Worm (Caenorhabditis elegans) whole organism, midembryonic: ENCODE data around the gene del-10.

Source experiments
- T22C8.4 ChIP-seq: fragments of 200-800 bp; sonication (Bioruptor generic); IDR thresholded peaks from 2 replicates; pipeline ENCODE4 v1.3.6; 2022; ENCODE audit warnings: missing genetic modification characterization, missing compliant biosample characterization
- flt-1 ChIP-seq: fragments of 200-800 bp; sonication (Bioruptor generic); IDR thresholded peaks from 2 replicates; pipeline ENCODE4 v1.3.6; 2022; ENCODE audit warnings: missing genetic modification characterization, missing compliant biosample characterization
- klf-2 ChIP-seq: fragments of 200-800 bp; sonication (Bioruptor generic); conservative IDR thresholded peaks from 2 replicates; pipeline ENCODE4 v1.3.6; 2022; ENCODE audit warnings: missing genetic modification reagents, missing genetic modification characterization, missing compliant biosample characterization
- med-1 ChIP-seq: sonication (generic microtip); optimal IDR thresholded peaks from 2 replicates; lab custom pipeline; 2017; ENCODE audit warnings: missing genetic modification characterization, mild to moderate bottlenecking, missing compliant biosample characterization, antibody characterized with exemption, missing genetic modification reagents; ENCODE audit not compliant: insufficient read depth
- ref-1 ChIP-seq: fragments of 200-800 bp; sonication (Bioruptor generic); conservative IDR thresholded peaks from 2 replicates; pipeline ENCODE4 v1.3.6; 2022; ENCODE audit warnings: missing genetic modification reagents, missing genetic modification characterization, missing compliant biosample characterization
- tab-1 ChIP-seq: fragments of 200-800 bp; sonication (Bioruptor generic); IDR thresholded peaks from 2 replicates; pipeline ENCODE4 v1.3.6; 2022; ENCODE audit warnings: missing genetic modification characterization, missing compliant biosample characterization
- ztf-29 ChIP-seq: fragments of 200-800 bp; sonication (Bioruptor generic); IDR thresholded peaks from 2 replicates; pipeline ENCODE4 v1.3.6; 2022; ENCODE audit warnings: missing genetic modification reagents, missing genetic modification characterization, missing compliant biosample characterization

- TF ChIP-seq flt-1 (GFP tag; lab: Robert Waterston, UW) (no peak), tab-1 (GFP tag; lab: Robert Waterston, UW) (no peak), ztf-29 (GFP tag; lab: Robert Waterston, UW) (no peak), med-1 (GFP tag; lab: Kevin White, UChicago) (no peak), klf-2 (GFP tag; lab: Robert Waterston, UW) (no peak), T22C8.4 (GFP tag; lab: Robert Waterston, UW) (no peak), ref-1 (GFP tag; lab: Robert Waterston, UW) (no peak)
Measured at ce11 chrII:6470985-6471384, 10.9 kb downstream of the del-10 start, which contains the start of gene dgk-5.
